Fruit fly (Drosophila melanogaster): ENCODE results near the gene Nepl8.

Nepl8 gene

dm6 chr2L:16448451-16449206 is 39.3 kb upstream of the Nepl8 start, which contains the start of gene CG5888 (continued):
- TF ChIP-seq B-H2 (GFP tag; optimal IDR thresholded peaks at IDR 0.05) (no peak), ash1 (GFP tag; optimal IDR thresholded peaks at IDR 0.05) (no peak), Deaf1 (tag; optimal IDR thresholded peaks at IDR 0.05) (peak; percentile 49), vvl (GFP tag; IDR thresholded peaks at IDR 0.05) (peak; percentile 79), CG30020 (tag; optimal IDR thresholded peaks at IDR 0.05) (peak; percentile 55), ato (GFP tag; IDR thresholded peaks at IDR 0.05; ENCODE audit: partially characterized antibody) (no peak), sd (tag; optimal IDR thresholded peaks at IDR 0.05) (no peak), CG10267 (tag; optimal IDR thresholded peaks at IDR 0.05) (peak; percentile 65), slou (GFP tag; optimal IDR thresholded peaks at IDR 0.05) (no peak), CG13775 (GFP tag; optimal IDR thresholded peaks at IDR 0.05) (peak; percentile 74), CG10431 (GFP tag; optimal IDR thresholded peaks at IDR 0.05) (peak; percentile 64), CG8388 (GFP tag; optimal IDR thresholded peaks at IDR 0.05) (peak; percentile 64), CG8478 (optimal IDR thresholded peaks at IDR 0.05) (no peak), CG8359 (GFP tag; optimal IDR thresholded peaks at IDR 0.05; ENCODE audit: borderline replicate concordance) (peak; percentile 1), hbn (GFP tag; IDR thresholded peaks at IDR 0.05; ENCODE audit: partially characterized antibody) (no peak), pfk (GFP tag; optimal IDR thresholded peaks at IDR 0.05) (no peak), ssp (GFP tag; IDR thresholded peaks at IDR 0.05) (peak; percentile 64), crol (GFP tag; IDR thresholded peaks at IDR 0.05) (peak; percentile 82), CG3281 (GFP tag; optimal IDR thresholded peaks at IDR 0.05) (peak; percentile 44), CG7839 (tag; optimal IDR thresholded peaks at IDR 0.05) (peak; percentile 67), CG14050 (GFP tag; IDR thresholded peaks at IDR 0.05) (peak; percentile 46), CG16815 (GFP tag; optimal IDR thresholded peaks at IDR 0.05) (peak; percentile 45), Oaz (GFP tag; IDR thresholded peaks at IDR 0.05) (0 out of 2 replicates have a peak, but pooled peaks have one; percentile 13), croc (GFP tag; conservative IDR thresholded peaks at IDR 0.05) (peak; percentile 69), CG3065 (GFP tag; optimal IDR thresholded peaks at IDR 0.05) (no peak), kni (GFP tag; optimal IDR thresholded peaks at IDR 0.05) (no peak), CG15269 (tag; optimal IDR thresholded peaks at IDR 0.05) (peak; percentile 76), Bteb2 (GFP tag; optimal IDR thresholded peaks at IDR 0.05) (no peak), CG31441 (GFP tag; IDR thresholded peaks at IDR 0.05) (peak; percentile 53), BtbVII (GFP tag; optimal IDR thresholded peaks at IDR 0.05) (peak; percentile 28), CG1603 (tag; optimal IDR thresholded peaks at IDR 0.05) (no peak), CG8281 (tag; optimal IDR thresholded peaks at IDR 0.05) (no peak), Lhr (GFP tag; optimal IDR thresholded peaks at IDR 0.05) (no peak), CG4404 (GFP tag; IDR thresholded peaks at IDR 0.05) (peak; percentile 75), CG10462 (GFP tag; optimal IDR thresholded peaks at IDR 0.05) (no peak), CG11398 (GFP tag; optimal IDR thresholded peaks at IDR 0.05) (no peak), HLH54F (GFP tag; optimal IDR thresholded peaks at IDR 0.05) (no peak), CG4730 (GFP tag; IDR thresholded peaks at IDR 0.05) (0 out of 2 replicates have a peak, but pooled peaks have one; percentile 31), sisA (GFP tag; IDR thresholded peaks at IDR 0.05) (peak; percentile 16; the same call in 1 of the 2 replicates), nerfin-2 (GFP tag; IDR thresholded peaks at IDR 0.05; ENCODE audit: partially characterized antibody) (no peak), ap (GFP tag; IDR thresholded peaks at IDR 0.05) (peak; percentile 49), CG12659 (GFP tag; optimal IDR thresholded peaks at IDR 0.05) (peak; percentile 61), Atf6 (GFP tag; IDR thresholded peaks at IDR 0.05) (no peak), fu2 (GFP tag; optimal IDR thresholded peaks at IDR 0.05) (no peak), CG16813 (GFP tag; IDR thresholded peaks at IDR 0.05; ENCODE audit: partially characterized antibody) (0 out of 3 replicates have a peak, but pooled peaks have one; percentile 32), CG15011 (GFP tag; optimal IDR thresholded peaks at IDR 0.05) (no peak), CG7556 (GFP tag; optimal IDR thresholded peaks at IDR 0.05) (peak; percentile 90), Dp (GFP tag; optimal IDR thresholded peaks at IDR 0.05) (no peak), CG1602 (GFP tag; optimal IDR thresholded peaks at IDR 0.05) (peak; percentile 53)

Measured in whole organism, embryonic.